Worm (Caenorhabditis elegans) whole organism, late embryonic: ENCODE measurements around the gene F26H11.8.

Experiments used
- ama-1 ChIP-seq: fragments of 150-350 bp; optimal IDR thresholded peaks from 2 replicates; lab custom pipeline; 2014
- ceh-22 ChIP-seq: sonication (generic microtip); optimal IDR thresholded peaks from 2 replicates; lab custom pipeline; 2017; ENCODE audit warnings: missing biosample characterization, missing genetic modification characterization
- ceh-45 ChIP-seq: fragments of 200-800 bp; sonication (Bioruptor generic); IDR thresholded peaks from 2 replicates; pipeline ENCODE4 v1.3.6; 2022; ENCODE audit warnings: missing genetic modification reagents, missing genetic modification characterization, missing compliant biosample characterization
- ceh-9 ChIP-seq: sonication (generic microtip); optimal IDR thresholded peaks from 2 replicates; lab custom pipeline; 2016; ENCODE audit warnings: mild to moderate bottlenecking, missing genetic modification characterization, inconsistent platforms, missing compliant biosample characterization
- hlh-15 ChIP-seq: sonication (generic microtip); optimal IDR thresholded peaks from 2 replicates; lab custom pipeline; 2016; ENCODE audit warnings: missing genetic modification characterization, missing compliant biosample characterization
- hlh-30 ChIP-seq: sonication (generic microtip); optimal IDR thresholded peaks from 2 replicates; lab custom pipeline; 2017; ENCODE audit warnings: antibody characterized with exemption, missing genetic modification characterization, missing compliant biosample characterization; ENCODE audit not compliant: insufficient read depth
- hlh-6 ChIP-seq: sonication (generic microtip); optimal IDR thresholded peaks from 2 replicates; lab custom pipeline; 2016; ENCODE audit warnings: missing genotype, missing genetic modification characterization, missing compliant biosample characterization
- nhr-11 ChIP-seq: fragments of 150-350 bp; optimal IDR thresholded peaks from 2 replicates; lab custom pipeline; 2014; ENCODE audit warnings: missing biosample characterization, missing genetic modification characterization
- pat-9 ChIP-seq: fragments of 200-800 bp; sonication (Bioruptor generic); optimal IDR thresholded peaks from 2 replicates; lab custom pipeline; 2018; ENCODE audit warnings: mild to moderate bottlenecking, missing genetic modification characterization, moderate library complexity, missing compliant biosample characterization
- pax-1 ChIP-seq: fragments of 150-350 bp; optimal IDR thresholded peaks from 2 replicates; lab custom pipeline; 2014; ENCODE audit warnings: missing biosample characterization, missing genetic modification characterization
- pha-4 ChIP-seq: fragments of 150-350 bp; optimal IDR thresholded peaks from 2 replicates; lab custom pipeline; 2018; ENCODE audit warnings: missing biosample characterization, missing genetic modification reagents, missing genetic modification characterization
- pqm-1 ChIP-seq: sonication (generic microtip); optimal IDR thresholded peaks from 2 replicates; lab custom pipeline; 2016; ENCODE audit warnings: missing genetic modification characterization, missing compliant biosample characterization
- sox-4 ChIP-seq: sonication (generic microtip); optimal IDR thresholded peaks from 2 replicates; lab custom pipeline; 2017; ENCODE audit warnings: mild to moderate bottlenecking, missing genetic modification characterization, inconsistent platforms, missing compliant biosample characterization

- no peak for TF ChIP-seq pqm-1 (tag; lab: Kevin White, UChicago)
- TF ChIP-seq ceh-45 (GFP tag; lab: Robert Waterston, UW), result no peak
- TF ChIP-seq ceh-22 (tag; lab: Kevin White, UChicago), result no peak
- no peak for TF ChIP-seq ceh-9 (tag; lab: Kevin White, UChicago)
- TF ChIP-seq ama-1 (lab: Kevin White, UChicago), result no peak
- TF ChIP-seq pat-9 (tag; lab: Kevin White, UChicago), result no peak
- no peak for TF ChIP-seq hlh-15 (tag; lab: Kevin White, UChicago)
- TF ChIP-seq pax-1, result no peak
- TF ChIP-seq sox-4 (tag; lab: Kevin White, UChicago), result no peak
- no peak for TF ChIP-seq nhr-11 (tag; lab: Kevin White, UChicago)
- TF ChIP-seq pha-4 (tag; lab: Kevin White, UChicago), result no peak
- no peak for TF ChIP-seq hlh-30 (tag; lab: Kevin White, UChicago)
- TF ChIP-seq hlh-6, result no peak
Measured at ce11 chrII:14383644-14384043, 4.7 kb upstream of the F26H11.8 start, which contains the start of gene mes-2.
